Fruit fly (Drosophila melanogaster) whole organism, embryonic: ENCODE data around the gene CG14402.

Experiments used
- CG17829 ChIP-seq: fragments of 200-800 bp; optimal IDR thresholded peaks from 2 replicates; lab custom pipeline; 2019; ENCODE audit warnings: missing biosample characterization, mild to moderate bottlenecking, missing genetic modification characterization, moderate library complexity
- CG7271 ChIP-seq: fragments of 200-800 bp; sonication (Bioruptor generic); optimal IDR thresholded peaks from 2 replicates; lab custom pipeline; 2018; ENCODE audit warnings: missing biosample characterization, mild to moderate bottlenecking, missing genetic modification characterization, moderate library complexity
- Hey ChIP-seq: fragments of 200-800 bp; sonication (Bioruptor generic); optimal IDR thresholded peaks from 3 replicates; lab custom pipeline; 2018; ENCODE audit warnings: missing biosample characterization, mild to moderate bottlenecking, missing genetic modification characterization
- Sry-β ChIP-seq: fragments of 200-800 bp; sonication (Bioruptor generic); optimal IDR thresholded peaks from 2 replicates; lab custom pipeline; 2018; ENCODE audit warnings: missing biosample characterization, mild to moderate bottlenecking, missing genetic modification characterization, moderate library complexity
- Ssrp ChIP-seq: fragments of 200-800 bp; sonication (Bioruptor generic); optimal IDR thresholded peaks from 2 replicates; lab custom pipeline; 2018; ENCODE audit warnings: missing biosample characterization, mild to moderate bottlenecking, missing genetic modification characterization, moderate library complexity
- tll ChIP-seq, 2 experiments: fragments of 200-800 bp in 1 of 2; fragments of >200 bp in 1 of 2; sonication (Bioruptor generic) in 1 of 2; optimal IDR thresholded peaks; 2 replicates each; lab custom pipeline; 2017 to 2019; ENCODE audit warnings: missing biosample characterization in 2 of 2, missing genetic modification characterization in 2 of 2, mild to moderate bottlenecking in 1 of 2, moderate library complexity in 1 of 2
- tup ChIP-seq: fragments of 200-800 bp; sonication (Bioruptor generic); optimal IDR thresholded peaks from 2 replicates; lab custom pipeline; 2016; ENCODE audit warnings: missing biosample characterization, mild to moderate bottlenecking, missing genetic modification characterization, moderate library complexity

DNA sequence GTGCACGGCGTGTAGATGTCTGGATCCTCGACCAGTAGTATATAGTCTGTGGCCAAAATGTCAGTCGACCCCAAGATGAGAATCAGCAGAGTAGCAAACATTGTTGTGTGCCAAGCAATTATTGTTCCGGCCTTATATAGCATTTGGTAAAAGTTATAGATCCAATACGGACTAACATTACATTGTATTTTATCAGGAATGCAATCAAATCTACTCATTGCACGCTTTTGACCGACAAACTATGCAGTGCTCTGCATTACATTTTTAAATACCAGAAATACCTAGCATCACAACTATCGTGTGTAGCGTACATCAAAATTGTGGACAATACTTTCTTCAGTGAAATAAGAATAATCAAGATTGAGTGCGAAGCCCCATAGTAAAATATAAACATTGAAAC, 28.3 kb upstream of the CG14402 start, which contains the start of gene CheB38c:
- TF ChIP-seq Ssrp (tag; lab: Kevin White, UChicago) (no peak), CG17829 (tag; lab: Kevin White, UChicago) (no peak), CG7271 (tag; lab: Kevin White, UChicago) (no peak), tll (GFP tag; optimal IDR thresholded peaks at IDR 0.05; lab: Kevin White, UChicago) (no peak), tup (no peak), Sry-β (GFP tag; lab: Kevin White, UChicago) (no peak), Hey (tag; lab: Kevin White, UChicago) (no peak)
